Fruit fly (Drosophila melanogaster) whole organism, embryonic: Measurements from ENCODE around the gene CG14131.

ENCODE experiments used
- B-H2 ChIP-seq: fragments of 200-800 bp; sonication (Bioruptor generic); optimal IDR thresholded peaks from 2 replicates; lab custom pipeline; 2018; ENCODE audit warnings: missing biosample characterization, mild to moderate bottlenecking, missing genetic modification characterization
- Bdp1 ChIP-seq: fragments of 200-800 bp; sonication (Bioruptor generic); optimal IDR thresholded peaks from 3 replicates; lab custom pipeline; 2016; ENCODE audit warnings: missing biosample characterization, missing genetic modification characterization
- CG10267 ChIP-seq: fragments of 200-800 bp; sonication (Bioruptor generic); optimal IDR thresholded peaks from 2 replicates; lab custom pipeline; 2018; ENCODE audit warnings: missing biosample characterization, mild to moderate bottlenecking, missing genetic modification characterization, moderate library complexity
- CG10431 ChIP-seq: fragments of 200-800 bp; sonication (Bioruptor generic); optimal IDR thresholded peaks from 3 replicates; lab custom pipeline; 2018; ENCODE audit warnings: missing biosample characterization, mild to moderate bottlenecking, missing genetic modification characterization
- CG10654 ChIP-seq: fragments of 200-800 bp; sonication (Bioruptor generic); optimal IDR thresholded peaks from 2 replicates; lab custom pipeline; 2016; ENCODE audit warnings: missing biosample characterization, missing genetic modification characterization
- CG11504 ChIP-seq: fragments of 200-800 bp; sonication (Bioruptor generic); optimal IDR thresholded peaks from 3 replicates; lab custom pipeline; 2019; ENCODE audit warnings: missing biosample characterization, mild to moderate bottlenecking, missing genetic modification characterization, moderate library complexity
- CG12219 ChIP-seq: fragments of 200-800 bp; sonication (Bioruptor generic); optimal IDR thresholded peaks from 3 replicates; lab custom pipeline; 2018; ENCODE audit warnings: missing biosample characterization, mild to moderate bottlenecking, missing genetic modification characterization
- CG13624 ChIP-seq: fragments of 200-800 bp; sonication (Bioruptor generic); optimal IDR thresholded peaks from 2 replicates; lab custom pipeline; 2016; ENCODE audit warnings: missing biosample characterization, missing genetic modification characterization
- CG15514 ChIP-seq: fragments of 200-800 bp; sonication (Bioruptor generic); optimal IDR thresholded peaks from 3 replicates; lab custom pipeline; 2017; ENCODE audit warnings: missing biosample characterization, missing genetic modification characterization, mild to moderate bottlenecking, moderate library complexity, missing genetic modification reagents
- CG34224 ChIP-seq: fragments of 200-800 bp; sonication (Bioruptor generic); IDR thresholded peaks from 3 replicates; pipeline ENCODE4 v1.3.6; 2022; ENCODE audit warnings: missing biosample characterization, missing genetic modification characterization; ENCODE audit not compliant: partially characterized antibody
- CG34422 ChIP-seq: fragments of 200-800 bp; sonication (Bioruptor generic); IDR thresholded peaks from 3 replicates; pipeline ENCODE4 v1.3.6; 2022; ENCODE audit warnings: missing biosample characterization, missing genetic modification characterization
- CG3995 ChIP-seq: fragments of 200-800 bp; sonication (Bioruptor generic); optimal IDR thresholded peaks from 3 replicates; lab custom pipeline; 2016; ENCODE audit warnings: missing biosample characterization, missing genetic modification characterization
- CG42726 ChIP-seq: fragments of 200-800 bp; sonication (Bioruptor generic); IDR thresholded peaks from 2 replicates; pipeline ENCODE4 v1.3.6; 2022; ENCODE audit warnings: missing biosample characterization, missing genetic modification characterization; ENCODE audit not compliant: partially characterized antibody
- CG4282 ChIP-seq: fragments of 200-800 bp; sonication (Bioruptor generic); optimal IDR thresholded peaks from 2 replicates; lab custom pipeline; 2016; ENCODE audit warnings: missing biosample characterization, missing genetic modification characterization
- CG6254 ChIP-seq: fragments of 200-800 bp; sonication (Bioruptor generic); optimal IDR thresholded peaks from 3 replicates; lab custom pipeline; 2017; ENCODE audit warnings: mild to moderate bottlenecking, missing biosample characterization, missing genetic modification reagents, missing genetic modification characterization
- CG6791 ChIP-seq: fragments of 200-800 bp; sonication (Bioruptor generic); IDR thresholded peaks from 3 replicates; pipeline ENCODE4 v1.3.6; 2022; ENCODE audit warnings: missing biosample characterization, missing genetic modification characterization; ENCODE audit not compliant: partially characterized antibody
- CG7928 ChIP-seq: fragments of 200-800 bp; sonication (Bioruptor generic); optimal IDR thresholded peaks from 2 replicates; lab custom pipeline; 2017; ENCODE audit warnings: missing biosample characterization, mild to moderate bottlenecking, missing genetic modification characterization
- CG7987 ChIP-seq: fragments of 200-800 bp; sonication (Bioruptor generic); optimal IDR thresholded peaks from 2 replicates; lab custom pipeline; 2018; ENCODE audit warnings: missing biosample characterization, mild to moderate bottlenecking, missing genetic modification characterization, moderate library complexity
- CG8924 ChIP-seq: fragments of 200-800 bp; optimal IDR thresholded peaks from 3 replicates; lab custom pipeline; 2019; ENCODE audit warnings: missing biosample characterization, mild to moderate bottlenecking, missing genetic modification characterization, moderate library complexity
- CG9797 ChIP-seq: fragments of 200-800 bp; sonication (Bioruptor generic); optimal IDR thresholded peaks from 3 replicates; lab custom pipeline; 2018; ENCODE audit warnings: missing biosample characterization, mild to moderate bottlenecking, missing genetic modification characterization
- CTCF ChIP-seq: fragments of 200-800 bp; sonication (Bioruptor generic); optimal IDR thresholded peaks from 2 replicates; lab custom pipeline; 2017; ENCODE audit warnings: missing biosample characterization, mild to moderate bottlenecking, missing genetic modification characterization, moderate library complexity
- CkIIα-i1 ChIP-seq: fragments of 200-800 bp; sonication (Bioruptor generic); IDR thresholded peaks from 2 replicates; pipeline ENCODE4 v1.3.6; 2022; ENCODE audit warnings: missing biosample characterization, missing genetic modification characterization
- Ets97D ChIP-seq: fragments of 200-800 bp; sonication (Bioruptor generic); optimal IDR thresholded peaks from 3 replicates; lab custom pipeline; 2016; ENCODE audit warnings: missing biosample characterization, missing genetic modification characterization
- Gsc ChIP-seq: fragments of 200-800 bp; sonication (Bioruptor generic); IDR thresholded peaks from 2 replicates; pipeline ENCODE4 v1.3.6; 2022; ENCODE audit warnings: missing biosample characterization, missing genetic modification characterization
- HLH4C ChIP-seq: fragments of 200-800 bp; sonication (Bioruptor generic); IDR thresholded peaks from 3 replicates; pipeline ENCODE4 v1.3.6; 2022; ENCODE audit warnings: missing biosample characterization, missing genetic modification characterization; ENCODE audit not compliant: partially characterized antibody
- HmgZ ChIP-seq: fragments of 200-800 bp; sonication (Bioruptor generic); optimal IDR thresholded peaks from 2 replicates; lab custom pipeline; 2018; ENCODE audit warnings: missing biosample characterization, mild to moderate bottlenecking, missing genetic modification characterization
- Lhr ChIP-seq: fragments of 200-800 bp; sonication (Bioruptor generic); optimal IDR thresholded peaks from 3 replicates; lab custom pipeline; 2017; ENCODE audit warnings: mild to moderate bottlenecking, missing biosample characterization, missing genetic modification reagents, missing genetic modification characterization
- MESR4 ChIP-seq: fragments of 200-800 bp; sonication (Bioruptor generic); optimal IDR thresholded peaks from 2 replicates; lab custom pipeline; 2018; ENCODE audit warnings: missing biosample characterization, mild to moderate bottlenecking, missing genetic modification characterization, moderate library complexity
- chinmo ChIP-seq: fragments of 200-800 bp; sonication (Bioruptor generic); IDR thresholded peaks from 4 replicates; pipeline ENCODE4 v1.3.6; 2022; ENCODE audit warnings: missing biosample characterization, missing genetic modification characterization; ENCODE audit not compliant: partially characterized antibody
- crc ChIP-seq: fragments of 200-800 bp; sonication (Bioruptor generic); optimal IDR thresholded peaks from 2 replicates; lab custom pipeline; 2016; ENCODE audit warnings: missing biosample characterization, missing genetic modification characterization
- cwo ChIP-seq: fragments of 200-800 bp; sonication (Bioruptor generic); optimal IDR thresholded peaks from 3 replicates; lab custom pipeline; 2017; ENCODE audit warnings: missing biosample characterization, missing genetic modification characterization, mild to moderate bottlenecking, moderate library complexity, missing genetic modification reagents
- ewg ChIP-seq: fragments of 200-800 bp; sonication (Bioruptor generic); optimal IDR thresholded peaks from 3 replicates; lab custom pipeline; 2017; ENCODE audit warnings: mild to moderate bottlenecking, missing biosample characterization, missing genetic modification reagents, missing genetic modification characterization
- gfzf ChIP-seq: fragments of 200-800 bp; sonication (Bioruptor generic); optimal IDR thresholded peaks from 2 replicates; lab custom pipeline; 2016; ENCODE audit warnings: missing biosample characterization, mild to moderate bottlenecking, missing genetic modification characterization, moderate library complexity
- gro ChIP-seq: fragments of 200-800 bp; sonication (Bioruptor generic); optimal IDR thresholded peaks from 2 replicates; lab custom pipeline; 2016; ENCODE audit warnings: missing biosample characterization, missing genetic modification characterization
- her ChIP-seq: fragments of 200-800 bp; sonication (Bioruptor generic); optimal IDR thresholded peaks from 2 replicates; lab custom pipeline; 2016; ENCODE audit warnings: missing biosample characterization, missing genetic modification characterization
- inv ChIP-seq: fragments of 200-800 bp; sonication (Bioruptor generic); IDR thresholded peaks from 2 replicates; pipeline ENCODE4 v1.3.6; 2022; ENCODE audit warnings: missing biosample characterization, missing genetic modification characterization; ENCODE audit not compliant: partially characterized antibody
- nerfin-2 ChIP-seq: fragments of 200-800 bp; sonication (Bioruptor generic); IDR thresholded peaks from 2 replicates; pipeline ENCODE4 v1.3.6; 2022; ENCODE audit warnings: missing biosample characterization, missing genetic modification characterization; ENCODE audit not compliant: partially characterized antibody
- odd ChIP-seq: fragments of 200-800 bp; sonication (Bioruptor generic); optimal IDR thresholded peaks from 2 replicates; lab custom pipeline; 2017; ENCODE audit warnings: missing biosample characterization, mild to moderate bottlenecking, missing genetic modification characterization
- onecut ChIP-seq: fragments of 200-800 bp; sonication (Bioruptor generic); IDR thresholded peaks from 2 replicates; pipeline ENCODE4 v1.3.6; 2022; ENCODE audit warnings: missing biosample characterization, missing genetic modification characterization
- pho ChIP-seq: fragments of 200-800 bp; sonication (Bioruptor generic); optimal IDR thresholded peaks from 2 replicates; lab custom pipeline; 2016; ENCODE audit warnings: missing biosample characterization, missing genetic modification characterization
- pita ChIP-seq: fragments of 200-800 bp; sonication (Bioruptor generic); optimal IDR thresholded peaks from 2 replicates; lab custom pipeline; 2017; ENCODE audit warnings: missing biosample characterization, mild to moderate bottlenecking, missing genetic modification characterization
- psq ChIP-seq: fragments of 200-800 bp; sonication (Bioruptor generic); optimal IDR thresholded peaks from 2 replicates; lab custom pipeline; 2017; ENCODE audit warnings: missing biosample characterization, missing genetic modification characterization
- ranshi ChIP-seq: fragments of 200-800 bp; sonication (Bioruptor generic); IDR thresholded peaks from 2 replicates; pipeline ENCODE4 v1.3.6; 2022; ENCODE audit warnings: missing biosample characterization, missing genetic modification characterization
- sna ChIP-seq: fragments of 200-800 bp; sonication (Bioruptor generic); IDR thresholded peaks from 2 replicates; pipeline ENCODE4 v1.3.6; 2022; ENCODE audit warnings: missing biosample characterization, missing genetic modification characterization; ENCODE audit not compliant: partially characterized antibody
- sob ChIP-seq: fragments of 200-800 bp; sonication (Bioruptor generic); IDR thresholded peaks from 2 replicates; pipeline ENCODE4 v1.3.6; 2022; ENCODE audit warnings: missing biosample characterization, missing genetic modification characterization
- trem ChIP-seq: fragments of 200-800 bp; optimal IDR thresholded peaks from 3 replicates; lab custom pipeline; 2019; ENCODE audit warnings: missing biosample characterization, mild to moderate bottlenecking, missing genetic modification characterization, moderate library complexity
- trh ChIP-seq: fragments of 200-800 bp; sonication (Bioruptor generic); optimal IDR thresholded peaks from 2 replicates; lab custom pipeline; 2016; ENCODE audit warnings: missing biosample characterization, missing genetic modification characterization
- wor ChIP-seq: fragments of 200-800 bp; sonication (Bioruptor generic); IDR thresholded peaks from 2 replicates; pipeline ENCODE4 v1.3.6; 2022; ENCODE audit warnings: missing biosample characterization, missing genetic modification characterization
- z ChIP-seq: fragments of 200-800 bp; sonication (Bioruptor generic); IDR thresholded peaks from 3 replicates; pipeline ENCODE4 v1.3.6; 2022; ENCODE audit warnings: missing biosample characterization, missing genetic modification characterization
- zen ChIP-seq: fragments of 200-800 bp; sonication (Bioruptor generic); optimal IDR thresholded peaks from 3 replicates; lab custom pipeline; 2018; ENCODE audit warnings: missing biosample characterization, mild to moderate bottlenecking, missing genetic modification characterization, moderate library complexity

Gene CG14131

DNA sequence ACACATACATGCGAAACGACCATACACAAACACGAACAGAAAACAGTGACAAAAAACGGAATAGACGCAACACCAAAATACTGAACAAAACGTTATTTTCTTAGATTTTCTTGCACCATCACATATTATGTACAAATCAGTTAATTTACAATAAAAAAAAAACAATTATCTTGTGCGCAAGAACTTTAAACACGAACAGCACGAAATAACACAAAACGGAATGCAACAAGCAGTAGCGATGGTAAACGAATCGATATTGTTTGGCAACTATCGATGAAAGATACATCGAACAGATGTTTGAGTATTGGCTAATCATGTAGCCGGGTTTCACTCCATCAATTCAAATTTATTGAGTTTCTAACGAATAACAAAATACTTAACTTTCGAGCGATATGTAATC lies 12.9 kb downstream of the CG14131 start, which contains the start of gene Pi3K68D (continued):
- no peak for TF ChIP-seq Bdp1 (GFP tag; lab: Kevin White, UChicago)
- TF ChIP-seq her (GFP tag; lab: Kevin White, UChicago) = peak; percentile 21
- peak; percentile 74 for TF ChIP-seq onecut
- TF ChIP-seq CG6791 (GFP tag; lab: Robert Waterston, UW) = peak; percentile 94
- TF ChIP-seq HLH4C (GFP tag; lab: Robert Waterston, UW) = peak; percentile 88
- TF ChIP-seq CG13624 (GFP tag; lab: Kevin White, UChicago) = peak; percentile 52
- peak; percentile 71 for TF ChIP-seq CG3995 (GFP tag; lab: Kevin White, UChicago)
- peak; percentile 15 for TF ChIP-seq CG7987
- TF ChIP-seq CTCF (GFP tag; lab: Kevin White, UChicago) = peak; percentile 70
- TF ChIP-seq CG8924 (tag; lab: Kevin White, UChicago) = peak; percentile 27
- TF ChIP-seq CG7928 (GFP tag; lab: Kevin White, UChicago) = peak; percentile 6
- TF ChIP-seq Lhr (GFP tag; lab: Kevin White, UChicago) = peak; percentile 81
- no peak for TF ChIP-seq odd (GFP tag; lab: Kevin White, UChicago)
- peak; percentile 46 for TF ChIP-seq CG4282 (GFP tag; lab: Kevin White, UChicago)
- peak; percentile 58; the same call in 1 of the 3 replicates for TF ChIP-seq CG34422 (GFP tag; lab: Robert Waterston, UW)
- TF ChIP-seq MESR4 (GFP tag; lab: Kevin White, UChicago) = peak; percentile 69
- TF ChIP-seq CG42726 (GFP tag; lab: Robert Waterston, UW) = peak; percentile 97
- TF ChIP-seq ewg = peak; percentile 85
- peak; percentile 60 for TF ChIP-seq CG9797
- no peak for TF ChIP-seq CG10654 (GFP tag; lab: Kevin White, UChicago)
- TF ChIP-seq CG15514 (GFP tag; lab: Kevin White, UChicago) = peak; percentile 84
- no peak for TF ChIP-seq CG6254 (GFP tag; lab: Kevin White, UChicago)
- peak; percentile 48 for TF ChIP-seq CG11504
- TF ChIP-seq Gsc (GFP tag; lab: Robert Waterston, UW) = no peak
- no peak for TF ChIP-seq cwo (GFP tag; lab: Kevin White, UChicago)
- TF ChIP-seq zen (tag; lab: Kevin White, UChicago) = peak; percentile 33
- TF ChIP-seq HmgZ = peak; percentile 80
- peak; percentile 67 for TF ChIP-seq gfzf (GFP tag; lab: Kevin White, UChicago)
- peak; percentile 95 for TF ChIP-seq CG34224 (GFP tag; lab: Robert Waterston, UW)
- peak; percentile 81 for TF ChIP-seq pita (GFP tag; lab: Kevin White, UChicago)
- TF ChIP-seq B-H2 (GFP tag; lab: Kevin White, UChicago) = no peak
- peak; percentile 97 for TF ChIP-seq psq (GFP tag; lab: Kevin White, UChicago)
- TF ChIP-seq nerfin-2 (GFP tag; lab: Robert Waterston, UW) = peak; percentile 88
- no peak for TF ChIP-seq CG12219 (GFP tag; lab: Kevin White, UChicago)
- peak; percentile 83 for TF ChIP-seq trem (tag; lab: Kevin White, UChicago)
- TF ChIP-seq sna (GFP tag; lab: Robert Waterston, UW) = peak; percentile 86
- TF ChIP-seq ranshi (GFP tag; lab: Robert Waterston, UW) = no peak
- peak; percentile 15 for TF ChIP-seq crc (GFP tag; lab: Kevin White, UChicago)
- no peak for TF ChIP-seq trh
- TF ChIP-seq chinmo (GFP tag; lab: Robert Waterston, UW) = peak; percentile 99
- no peak for TF ChIP-seq CkIIα-i1 (GFP tag; lab: Robert Waterston, UW)
- TF ChIP-seq z (GFP tag; lab: Robert Waterston, UW) = no peak
- no peak for TF ChIP-seq wor
- peak; percentile 92 for TF ChIP-seq inv (GFP tag; lab: Robert Waterston, UW)
- 0 out of 2 replicates have a peak, but pooled peaks have one; percentile 16 for TF ChIP-seq sob (GFP tag; lab: Robert Waterston, UW)
- TF ChIP-seq CG10267 (tag; lab: Kevin White, UChicago) = peak; percentile 59
- TF ChIP-seq CG10431 (GFP tag; lab: Kevin White, UChicago) = no peak
- peak; percentile 83 for TF ChIP-seq Ets97D (GFP tag; lab: Kevin White, UChicago)
- TF ChIP-seq gro (GFP tag; lab: Kevin White, UChicago) = peak; percentile 69
- peak; percentile 16 for TF ChIP-seq pho
